Worm (Caenorhabditis elegans): Measurements from ENCODE around the gene T02C12.5.
A peak's percentile ranks its signal among the peaks of the same experiment; 100 is the strongest.

Gene T02C12.5

DNA sequence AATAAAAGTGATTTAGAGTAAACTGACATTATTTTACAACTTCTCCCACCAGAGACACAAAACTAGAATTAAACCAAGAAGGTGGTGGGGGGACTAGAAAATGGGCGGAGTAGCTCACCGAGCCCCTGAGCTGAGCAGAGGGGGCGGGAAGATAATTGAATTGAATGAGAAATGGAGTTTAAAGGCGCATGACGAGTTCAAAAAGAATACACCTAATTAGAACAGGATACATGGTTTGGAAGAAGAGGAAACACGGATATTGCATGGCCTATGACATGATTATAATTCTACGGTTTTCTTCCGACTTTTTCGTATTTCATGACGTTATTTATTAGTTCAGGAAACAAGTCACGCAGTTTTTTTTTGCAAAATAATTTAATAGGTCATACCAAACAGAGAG lies at the start of gene T02C12.5:
Gene T02C12.5, minus strand, starts transcription at position 101 of the 400 bp plus-strand sequence.
- TF ChIP-seq syd-9 (tag; optimal IDR thresholded peaks at IDR 0.05): no peak
- TF ChIP-seq unc-42 (tag; optimal IDR thresholded peaks at IDR 0.05): peak; percentile 90

DNA sequence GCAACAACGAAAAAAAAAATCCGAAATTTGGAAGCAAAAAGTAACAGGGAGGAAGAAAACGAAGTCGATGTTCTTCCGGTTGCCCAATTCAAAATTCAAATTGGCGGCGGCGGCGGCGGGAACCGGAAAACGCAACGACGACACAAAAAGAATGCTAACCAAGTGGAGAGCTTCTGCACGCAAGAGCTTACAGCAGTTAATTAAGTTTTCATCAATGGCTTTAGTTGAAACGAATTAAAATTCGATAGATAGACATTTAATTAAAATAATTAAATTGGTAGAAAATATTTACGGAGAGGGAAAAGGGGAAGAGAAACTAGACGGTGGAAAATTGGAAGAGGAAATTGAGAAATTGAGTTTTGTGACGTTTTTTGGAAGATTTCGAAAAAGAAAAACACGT lies 42.3 kb upstream of the T02C12.5 start:
- TF ChIP-seq unc-86 (tag; optimal IDR thresholded peaks at IDR 0.05) (no peak), unc-42 (tag; optimal IDR thresholded peaks at IDR 0.05) (peak; percentile 86), ceh-14 (tag; optimal IDR thresholded peaks at IDR 0.05) (peak; percentile 77), C38D4.7 (GFP tag; optimal IDR thresholded peaks at IDR 0.05) (no peak)

ce11 chrIII:4068120-4068519 lies 40.2 kb upstream of the T02C12.5 start:
- TF ChIP-seq lin-11 (tag; optimal IDR thresholded peaks at IDR 0.05): no peak
- peak; percentile 31 for TF ChIP-seq ceh-14 (tag; optimal IDR thresholded peaks at IDR 0.05)

DNA sequence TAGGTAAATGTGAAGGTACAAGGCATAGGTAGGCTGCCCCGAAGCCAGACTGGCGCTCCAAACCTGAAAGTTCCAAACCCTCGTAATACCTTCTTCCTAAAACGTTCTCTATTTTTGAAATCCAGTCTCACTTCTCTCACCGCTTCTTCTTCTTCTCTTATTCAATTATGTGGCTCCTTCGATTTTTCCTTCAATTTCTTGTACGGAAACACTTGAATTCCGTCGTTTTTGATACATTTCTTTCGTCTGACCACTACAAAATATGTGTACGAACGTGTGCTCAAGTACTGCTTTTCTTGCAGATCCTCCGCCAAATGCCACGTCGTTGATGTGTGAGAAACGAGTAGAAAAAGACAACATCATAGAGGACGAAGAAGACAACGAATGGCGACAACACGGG lies 38.4 kb upstream of the T02C12.5 start, which contains the start of gene unc-79:
Gene unc-79, plus strand, starts transcription at position 301 of the 400 bp plus-strand sequence.
- no peak for TF ChIP-seq ets-4 (tag; optimal IDR thresholded peaks at IDR 0.05)
- TF ChIP-seq hlh-30 (tag; optimal IDR thresholded peaks at IDR 0.05; ENCODE audit: insufficient read depth): no peak
- TF ChIP-seq hlh-6 (tag; optimal IDR thresholded peaks at IDR 0.05): no peak
- no peak for TF ChIP-seq ceh-24 (tag; optimal IDR thresholded peaks at IDR 0.05)
- TF ChIP-seq eyg-1 (tag; optimal IDR thresholded peaks at IDR 0.05): no peak
- no peak for TF ChIP-seq madf-2 (tag; optimal IDR thresholded peaks at IDR 0.05)
- no peak for TF ChIP-seq ama-1 (optimal IDR thresholded peaks at IDR 0.05)
- no peak for TF ChIP-seq ceh-18 (tag; optimal IDR thresholded peaks at IDR 0.05)
- no peak for TF ChIP-seq nfya-1 (tag; optimal IDR thresholded peaks at IDR 0.05)
- TF ChIP-seq pat-9 (tag; optimal IDR thresholded peaks at IDR 0.05): no peak
- TF ChIP-seq hlh-13 (GFP tag; optimal IDR thresholded peaks at IDR 0.05): no peak
- TF ChIP-seq fkh-6 (tag; optimal IDR thresholded peaks at IDR 0.05): no peak
- TF ChIP-seq elt-4 (tag; optimal IDR thresholded peaks at IDR 0.05): no peak
- no peak for TF ChIP-seq ceh-9 (tag; optimal IDR thresholded peaks at IDR 0.05)
- no peak for TF ChIP-seq nhr-11 (tag; optimal IDR thresholded peaks at IDR 0.05)
- no peak for TF ChIP-seq pros-1 (tag; optimal IDR thresholded peaks at IDR 0.05)
- TF ChIP-seq ref-2 (tag; optimal IDR thresholded peaks at IDR 0.05): no peak
- no peak for TF ChIP-seq gmeb-2 (tag; optimal IDR thresholded peaks at IDR 0.05)
- no peak for TF ChIP-seq C08G9.2 (tag; optimal IDR thresholded peaks at IDR 0.05)
- no peak for TF ChIP-seq hlh-15 (tag; optimal IDR thresholded peaks at IDR 0.05)

DNA sequence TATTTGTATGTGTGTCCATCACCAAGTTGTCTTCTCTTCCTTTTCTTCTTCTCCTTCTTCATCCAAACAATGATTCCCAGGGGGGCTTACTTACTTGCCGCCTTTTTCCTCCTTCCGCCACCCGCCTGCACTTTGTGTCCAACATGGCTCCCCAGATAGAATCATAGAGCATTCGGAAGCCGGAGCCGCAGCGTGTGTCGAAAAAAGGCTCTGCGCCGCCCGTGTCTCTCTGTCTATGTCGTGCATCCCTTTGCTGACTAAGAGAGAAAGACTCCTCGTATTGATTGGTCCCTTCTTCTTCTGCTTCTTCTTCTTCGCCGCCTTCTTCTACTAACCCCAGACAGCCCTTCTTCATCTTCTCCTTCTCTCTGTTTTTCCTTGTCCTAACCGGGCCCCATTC lies 35.8 kb upstream of the T02C12.5 start:
- TF ChIP-seq ceh-31 (tag; optimal IDR thresholded peaks at IDR 0.05): peak; percentile 53
- TF ChIP-seq C08G9.2 (tag; optimal IDR thresholded peaks at IDR 0.05): peak; percentile 13
- TF ChIP-seq unc-42 (tag; optimal IDR thresholded peaks at IDR 0.05): peak; percentile 63
- TF ChIP-seq unc-3 (GFP tag; conservative IDR thresholded peaks at IDR 0.05): no peak
- TF ChIP-seq unc-3 (tag; optimal IDR thresholded peaks at IDR 0.05): peak; percentile 78
- peak; percentile 33 for TF ChIP-seq ceh-18 (tag; optimal IDR thresholded peaks at IDR 0.05)
- peak; percentile 87 for TF ChIP-seq ceh-48 (tag; optimal IDR thresholded peaks at IDR 0.05)
- peak; percentile 19 for TF ChIP-seq ref-2 (tag; optimal IDR thresholded peaks at IDR 0.05)
- peak; percentile 28 for TF ChIP-seq tbx-2 (tag; optimal IDR thresholded peaks at IDR 0.05)
- TF ChIP-seq unc-55 (GFP tag; optimal IDR thresholded peaks at IDR 0.05): peak; percentile 32
- TF ChIP-seq ceh-34 (tag; optimal IDR thresholded peaks at IDR 0.05): no peak
- TF ChIP-seq ama-1 (optimal IDR thresholded peaks at IDR 0.05): no peak
- no peak for TF ChIP-seq pax-1 (tag; optimal IDR thresholded peaks at IDR 0.05)

ce11 chrIII:4060019-4060418 lies 32.1 kb upstream of the T02C12.5 start, which contains the start of gene his-70:
Gene his-70 (minus strand): TSS chrIII:4060119.
- TF ChIP-seq dmd-4 (tag; optimal IDR thresholded peaks at IDR 0.05; ENCODE audit: borderline replicate concordance) (no peak), unc-86 (tag; optimal IDR thresholded peaks at IDR 0.05) (no peak), npax-4 (tag; optimal IDR thresholded peaks at IDR 0.05) (no peak), mec-3 (tag; optimal IDR thresholded peaks at IDR 0.05; ENCODE audit: borderline replicate concordance) (no peak), ceh-19 (GFP tag; optimal IDR thresholded peaks at IDR 0.05) (no peak), tbx-2 (tag; optimal IDR thresholded peaks at IDR 0.05) (no peak), fkh-6 (tag; optimal IDR thresholded peaks at IDR 0.05) (no peak), ceh-24 (tag; optimal IDR thresholded peaks at IDR 0.05) (no peak), nfya-1 (tag; optimal IDR thresholded peaks at IDR 0.05) (no peak), zip-5 (tag; optimal IDR thresholded peaks at IDR 0.05) (no peak), gmeb-2 (tag; optimal IDR thresholded peaks at IDR 0.05) (no peak)

Data from whole organism, late embryonic.